Fruit fly (Drosophila melanogaster) whole organism, embryonic: Measurements from ENCODE around the gene IleRS-m.

Experiments used
- Atf3 ChIP-seq: fragments of 200-800 bp; sonication (Bioruptor generic); optimal IDR thresholded peaks from 3 replicates; lab custom pipeline; 2016; ENCODE audit warnings: missing biosample characterization, missing genetic modification characterization
- Awh ChIP-seq: fragments of 200-800 bp; sonication (Bioruptor generic); IDR thresholded peaks from 2 replicates; pipeline ENCODE4, ENCODE4 v1.3.6; 2022; ENCODE audit warnings: missing biosample characterization, missing genetic modification characterization
- B-H2 ChIP-seq: fragments of 200-800 bp; sonication (Bioruptor generic); optimal IDR thresholded peaks from 2 replicates; lab custom pipeline; 2018; ENCODE audit warnings: missing biosample characterization, mild to moderate bottlenecking, missing genetic modification characterization
- BtbVII ChIP-seq: fragments of 200-800 bp; sonication (Bioruptor generic); optimal IDR thresholded peaks from 3 replicates; lab custom pipeline; 2017; ENCODE audit warnings: missing biosample characterization, mild to moderate bottlenecking, missing genetic modification characterization
- CG10321 ChIP-seq: fragments of 200-800 bp; sonication (Bioruptor generic); IDR thresholded peaks from 2 replicates; pipeline ENCODE4 v1.3.6; 2022; ENCODE audit warnings: missing biosample characterization, missing genetic modification characterization
- CG11504 ChIP-seq: fragments of 200-800 bp; sonication (Bioruptor generic); optimal IDR thresholded peaks from 3 replicates; lab custom pipeline; 2019; ENCODE audit warnings: missing biosample characterization, mild to moderate bottlenecking, missing genetic modification characterization, moderate library complexity
- CG11695 ChIP-seq: fragments of 200-800 bp; sonication (Bioruptor generic); IDR thresholded peaks from 3 replicates; pipeline ENCODE4 v1.3.6; 2022; ENCODE audit warnings: missing biosample characterization, missing genetic modification characterization
- CG14667 ChIP-seq: fragments of 200-800 bp; sonication (Bioruptor generic); IDR thresholded peaks from 2 replicates; pipeline ENCODE4 v1.3.6; 2022; ENCODE audit warnings: missing biosample characterization, missing genetic modification characterization
- CG14710 ChIP-seq: fragments of 200-800 bp; sonication (Bioruptor generic); optimal IDR thresholded peaks from 3 replicates; lab custom pipeline; 2019; ENCODE audit warnings: missing biosample characterization, mild to moderate bottlenecking, missing genetic modification characterization, moderate library complexity
- CG15696 ChIP-seq: fragments of 200-800 bp; sonication (Bioruptor generic); optimal IDR thresholded peaks from 2 replicates; lab custom pipeline; 2019; ENCODE audit warnings: missing biosample characterization, mild to moderate bottlenecking, missing genetic modification characterization, moderate library complexity
- CG1647 ChIP-seq: fragments of 200-800 bp; sonication (Bioruptor generic); optimal IDR thresholded peaks from 3 replicates; lab custom pipeline; 2016; ENCODE audit warnings: missing biosample characterization, missing genetic modification characterization
- CG16779 ChIP-seq: fragments of 200-800 bp; sonication (Bioruptor generic); IDR thresholded peaks from 2 replicates; pipeline ENCODE4 v1.3.6; 2022; ENCODE audit warnings: missing biosample characterization, missing genetic modification characterization
- CG2129 ChIP-seq: fragments of 200-800 bp; sonication (Bioruptor generic); IDR thresholded peaks from 2 replicates; pipeline ENCODE4 v1.3.6; 2022; ENCODE audit warnings: missing biosample characterization, missing genetic modification characterization; ENCODE audit not compliant: partially characterized antibody
- CG2202 ChIP-seq: fragments of 200-800 bp; sonication (Bioruptor generic); optimal IDR thresholded peaks from 2 replicates; lab custom pipeline; 2018; ENCODE audit warnings: missing biosample characterization, mild to moderate bottlenecking, missing genetic modification characterization
- CG30403 ChIP-seq: fragments of 200-800 bp; sonication (Bioruptor generic); optimal IDR thresholded peaks from 3 replicates; lab custom pipeline; 2016; ENCODE audit warnings: missing biosample characterization, missing genetic modification characterization
- CG3847 ChIP-seq: fragments of 200-800 bp; sonication (Bioruptor generic); IDR thresholded peaks from 2 replicates; pipeline ENCODE4 v1.3.6; 2022; ENCODE audit warnings: missing biosample characterization, missing genetic modification characterization
- CG4707 ChIP-seq: fragments of 200-800 bp; sonication (Bioruptor generic); optimal IDR thresholded peaks from 2 replicates; lab custom pipeline; 2018; ENCODE audit warnings: missing biosample characterization, mild to moderate bottlenecking, missing genetic modification characterization, moderate library complexity
- CG4730 ChIP-seq: fragments of 200-800 bp; sonication (Bioruptor generic); IDR thresholded peaks from 2 replicates; pipeline ENCODE4 v1.3.6; 2022; ENCODE audit warnings: missing biosample characterization, missing genetic modification characterization
- CTCF ChIP-seq: fragments of 200-800 bp; sonication (Bioruptor generic); optimal IDR thresholded peaks from 2 replicates; lab custom pipeline; 2017; ENCODE audit warnings: missing biosample characterization, mild to moderate bottlenecking, missing genetic modification characterization, moderate library complexity
- Dref ChIP-seq: fragments of 200-800 bp; sonication (Bioruptor generic); IDR thresholded peaks from 2 replicates; pipeline ENCODE4 v1.3.6; 2022; ENCODE audit warnings: missing biosample characterization, missing genetic modification characterization
- Ets65A ChIP-seq: fragments of 200-800 bp; sonication (Bioruptor generic); peaks from one replicate; lab custom pipeline; 2016; ENCODE audit warnings: missing biosample characterization, missing genetic modification characterization
- Gug ChIP-seq: fragments of 200-800 bp; sonication (Bioruptor generic); IDR thresholded peaks from 4 replicates; pipeline ENCODE4 v1.3.6; 2022; ENCODE audit warnings: missing biosample characterization, missing genetic modification characterization
- Hr51 ChIP-seq, 2 experiments: fragments of 200-800 bp; sonication (Bioruptor generic); optimal IDR thresholded peaks; 2 replicates in 1 of 2; 3 replicates in 1 of 2; lab custom pipeline; 2016 to 2018; ENCODE audit warnings: missing biosample characterization in 2 of 2, missing genetic modification characterization in 2 of 2, mild to moderate bottlenecking in 1 of 2, moderate library complexity in 1 of 2
- Lhr ChIP-seq: fragments of 200-800 bp; sonication (Bioruptor generic); optimal IDR thresholded peaks from 3 replicates; lab custom pipeline; 2017; ENCODE audit warnings: mild to moderate bottlenecking, missing biosample characterization, missing genetic modification reagents, missing genetic modification characterization
- Lim3 ChIP-seq: fragments of 200-800 bp; sonication (Bioruptor generic); IDR thresholded peaks from 2 replicates; pipeline ENCODE4 v1.3.6; 2022; ENCODE audit warnings: missing biosample characterization, missing genetic modification characterization
- MBD-R2 ChIP-seq: fragments of 200-800 bp; sonication (Bioruptor generic); IDR thresholded peaks from 2 replicates; pipeline ENCODE4 v1.3.6; 2022; ENCODE audit warnings: missing biosample characterization, missing genetic modification characterization
- Nf-YA ChIP-seq: fragments of 200-800 bp; sonication (Bioruptor generic); IDR thresholded peaks from 2 replicates; pipeline ENCODE4 v1.3.6; 2022; ENCODE audit warnings: missing biosample characterization, missing genetic modification characterization
- Opbp ChIP-seq: fragments of 200-800 bp; sonication (Bioruptor generic); IDR thresholded peaks from 3 replicates; pipeline ENCODE4 v1.3.6; 2022; ENCODE audit warnings: missing biosample characterization, missing genetic modification characterization; ENCODE audit not compliant: partially characterized antibody
- Optix ChIP-seq: fragments of 200-800 bp; sonication (Bioruptor generic); IDR thresholded peaks from 3 replicates; pipeline ENCODE4 v1.3.6; 2022; ENCODE audit warnings: missing biosample characterization, missing genetic modification characterization
- Sox100B ChIP-seq: fragments of 200-800 bp; sonication (Bioruptor generic); optimal IDR thresholded peaks from 3 replicates; lab custom pipeline; 2018; ENCODE audit warnings: missing biosample characterization, mild to moderate bottlenecking, missing genetic modification characterization
- Sox102F ChIP-seq: fragments of 200-800 bp; sonication (Bioruptor generic); optimal IDR thresholded peaks from 2 replicates; lab custom pipeline; 2018; ENCODE audit warnings: missing biosample characterization, mild to moderate bottlenecking, missing genetic modification characterization, moderate library complexity
- Ssrp ChIP-seq: fragments of 200-800 bp; sonication (Bioruptor generic); optimal IDR thresholded peaks from 2 replicates; lab custom pipeline; 2018; ENCODE audit warnings: missing biosample characterization, mild to moderate bottlenecking, missing genetic modification characterization, moderate library complexity
- Tbp ChIP-seq: fragments of >200 bp; optimal IDR thresholded peaks from 2 replicates; lab custom pipeline; 2018; ENCODE audit warnings: missing biosample characterization, missing genetic modification characterization
- bigmax ChIP-seq: fragments of 200-800 bp; sonication (Bioruptor generic); optimal IDR thresholded peaks from 2 replicates; lab custom pipeline; 2018; ENCODE audit warnings: missing biosample characterization, mild to moderate bottlenecking, missing genetic modification characterization
- cg ChIP-seq: fragments of 200-800 bp; sonication (Bioruptor generic); optimal IDR thresholded peaks from 3 replicates; lab custom pipeline; 2019; ENCODE audit warnings: missing biosample characterization, mild to moderate bottlenecking, missing genetic modification characterization, moderate library complexity
- croc ChIP-seq: fragments of 200-800 bp; sonication (Bioruptor generic); conservative IDR thresholded peaks from 3 replicates; pipeline ENCODE4 v1.3.6; 2022; ENCODE audit warnings: missing biosample characterization, missing genetic modification characterization
- en ChIP-seq: fragments of 200-800 bp; sonication (Bioruptor generic); optimal IDR thresholded peaks from 2 replicates; lab custom pipeline; 2016; ENCODE audit warnings: missing biosample characterization, missing genetic modification characterization
- ewg ChIP-seq: fragments of 200-800 bp; sonication (Bioruptor generic); optimal IDR thresholded peaks from 3 replicates; lab custom pipeline; 2017; ENCODE audit warnings: mild to moderate bottlenecking, missing biosample characterization, missing genetic modification reagents, missing genetic modification characterization
- gcm ChIP-seq: fragments of 200-800 bp; sonication (Bioruptor generic); optimal IDR thresholded peaks from 2 replicates; lab custom pipeline; 2019; ENCODE audit warnings: missing biosample characterization, mild to moderate bottlenecking, missing genetic modification characterization, moderate library complexity
- ken ChIP-seq: fragments of 200-800 bp; sonication (Bioruptor generic); IDR thresholded peaks from 3 replicates; pipeline ENCODE4 v1.3.6; 2022; ENCODE audit warnings: missing biosample characterization, missing genetic modification characterization
- lola ChIP-seq, 3 experiments: fragments of >200 bp in 2 of 3; fragments of 200-800 bp in 1 of 3; sonication (Bioruptor generic) in 1 of 3; optimal IDR thresholded peaks; 2 replicates each; lab custom pipeline; 2017 to 2019; ENCODE audit warnings: missing biosample characterization in 3 of 3, missing genetic modification characterization in 3 of 3, mild to moderate bottlenecking in 1 of 3, moderate library complexity in 1 of 3
- org-1 ChIP-seq: fragments of 200-800 bp; sonication (Bioruptor generic); optimal IDR thresholded peaks from 2 replicates; lab custom pipeline; 2017; ENCODE audit warnings: missing biosample characterization, missing genetic modification characterization
- pan ChIP-seq, 4 experiments: fragments of >200 bp in 3 of 4; fragments of 200-800 bp in 1 of 4; sonication (Bioruptor generic) in 1 of 4; optimal IDR thresholded peaks in 3 of 4; IDR thresholded peaks in 1 of 4; 2 replicates each; pipeline versions ENCODE4 v1.3.6 to Lab custom; 2017 to 2022; ENCODE audit warnings: missing biosample characterization in 2 of 4, missing genetic modification characterization in 2 of 4, mixed read lengths in 1 of 4
- sqz ChIP-seq: fragments of 200-800 bp; sonication (Bioruptor generic); optimal IDR thresholded peaks from 3 replicates; lab custom pipeline; 2018; ENCODE audit warnings: missing biosample characterization, mild to moderate bottlenecking, missing genetic modification characterization
- stwl ChIP-seq: fragments of 200-800 bp; sonication (Bioruptor generic); optimal IDR thresholded peaks from 3 replicates; lab custom pipeline; 2018; ENCODE audit warnings: missing biosample characterization, mild to moderate bottlenecking, missing genetic modification characterization, moderate library complexity
- tgo ChIP-seq: fragments of 200-800 bp; sonication (Bioruptor generic); IDR thresholded peaks from 3 replicates; pipeline ENCODE4 v1.3.6; 2022; ENCODE audit warnings: missing biosample characterization, missing genetic modification characterization
- zf30C ChIP-seq: fragments of 200-800 bp; sonication (Bioruptor generic); optimal IDR thresholded peaks from 3 replicates; lab custom pipeline; 2018; ENCODE audit warnings: missing biosample characterization, mild to moderate bottlenecking, missing genetic modification characterization
- zfh1 ChIP-seq: fragments of 200-800 bp; sonication (Bioruptor generic); IDR thresholded peaks from 3 replicates; pipeline ENCODE4 v1.3.6; 2022; ENCODE audit warnings: missing biosample characterization, missing genetic modification characterization

Gene IleRS-m

DNA sequence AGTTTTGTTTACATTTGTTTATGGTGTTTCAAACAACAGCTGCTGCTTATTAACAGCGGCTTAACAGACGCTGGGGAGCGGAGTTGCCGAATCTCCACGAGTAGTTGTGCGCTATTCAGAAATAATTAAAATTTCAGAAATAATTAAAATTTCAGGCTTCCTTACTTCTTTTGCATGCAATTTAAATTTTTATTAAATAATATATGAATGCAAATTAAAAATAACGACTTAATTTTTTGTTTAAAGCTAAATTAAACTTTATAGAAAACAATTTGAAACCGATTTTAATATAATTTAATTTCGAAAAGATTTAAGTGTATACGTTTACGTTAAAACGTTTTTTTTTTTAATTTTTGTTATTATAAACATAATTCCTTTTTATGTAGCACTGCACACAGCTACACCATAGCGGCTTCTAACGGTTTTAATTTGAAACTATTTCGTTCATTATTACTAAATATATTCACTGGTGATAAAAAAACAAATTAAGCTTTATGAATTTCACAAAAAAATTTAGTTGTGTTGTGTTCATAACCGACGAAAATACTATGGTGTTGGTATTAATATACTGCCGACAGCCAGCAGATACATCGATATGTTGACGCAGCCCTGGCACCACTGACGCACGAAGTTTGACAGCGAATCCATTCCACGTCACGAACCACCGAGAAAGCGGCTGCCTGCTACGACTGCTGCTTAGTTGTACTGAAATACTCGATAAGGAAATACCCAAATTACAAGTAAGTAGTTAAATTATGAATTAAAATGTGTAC is 29.1 kb downstream of the IleRS-m start, which contains the start of gene SsRbeta (continued):
- TF ChIP-seq Awh (GFP tag; lab: Robert Waterston, UW) (peak; percentile 76), tgo (GFP tag; lab: Robert Waterston, UW) (peak; percentile 49), MBD-R2 (GFP tag; lab: Robert Waterston, UW) (peak; percentile 53), CG10321 (GFP tag; lab: Robert Waterston, UW) (peak; percentile 31; the same call in 1 of the 2 replicates), lola (GFP tag; optimal IDR thresholded peaks at IDR 0.05; lab: Kevin White, UChicago) (peak in 1 of 3 experiments; percentile 32), ewg (GFP tag; lab: Kevin White, UChicago) (peak; percentile 36), Lhr (GFP tag; lab: Kevin White, UChicago) (peak; percentile 18), Sox102F (peak; percentile 51), cg (GFP tag; lab: Kevin White, UChicago) (no peak), gcm (no peak), CG15696 (tag; lab: Kevin White, UChicago) (peak; percentile 48), CG2129 (GFP tag; lab: Robert Waterston, UW) (peak; percentile 36), Ets65A (GFP tag; lab: Kevin White, UChicago) (peak; percentile 89), org-1 (GFP tag; lab: Kevin White, UChicago) (peak; percentile 1), CG16779 (peak; percentile 46; the same call in 1 of the 2 replicates), Dref (GFP tag; lab: Robert Waterston, UW) (peak; percentile 72), sqz (GFP tag; lab: Kevin White, UChicago) (peak; percentile 53), croc (GFP tag; lab: Robert Waterston, UW) (no peak), CG1647 (GFP tag; lab: Kevin White, UChicago) (no peak), zf30C (no peak), en (GFP tag; lab: Kevin White, UChicago) (no peak), CG2202 (no peak), CG3847 (GFP tag; lab: Robert Waterston, UW) (peak; percentile 23; the same call in 1 of the 2 replicates), Lim3 (no peak), Hr51 (GFP tag; optimal IDR thresholded peaks at IDR 0.05; lab: Kevin White, UChicago) (peak; percentile 3 to 57), pan (optimal IDR thresholded peaks at IDR 0.05; lab: Kevin White, UChicago) (no peak), pan (GFP tag; optimal IDR thresholded peaks at IDR 0.05 in 1 of 2, IDR thresholded peaks at IDR 0.05 in 1 of 2) (peak in 1 of 2 experiments; percentile 66), CG30403 (peak; percentile 55), Gug (GFP tag; lab: Robert Waterston, UW) (peak; percentile 71), bigmax (GFP tag; lab: Kevin White, UChicago) (peak; percentile 17), Tbp (GFP tag; lab: Kevin White, UChicago) (peak; percentile 33), Atf3 (GFP tag; lab: Kevin White, UChicago) (peak; percentile 2), CG11695 (GFP tag; lab: Robert Waterston, UW) (peak; percentile 60; the same call in 2 of the 3 replicates), CTCF (GFP tag; lab: Kevin White, UChicago) (peak; percentile 3), CG4707 (peak; percentile 41), zfh1 (GFP tag; lab: Robert Waterston, UW) (peak; percentile 79), Optix (no peak), stwl (tag; lab: Kevin White, UChicago) (peak; percentile 61), Opbp (GFP tag; lab: Robert Waterston, UW) (peak; percentile 74), CG4730 (GFP tag; lab: Robert Waterston, UW) (peak; percentile 37), CG11504 (peak; percentile 43), CG14667 (GFP tag; lab: Robert Waterston, UW) (peak; percentile 23), Sox100B (GFP tag; lab: Kevin White, UChicago) (peak; percentile 34), Ssrp (tag; lab: Kevin White, UChicago) (peak; percentile 38), ken (peak; percentile 63; the same call in 2 of the 3 replicates), CG14710 (tag; lab: Kevin White, UChicago) (peak; percentile 40), B-H2 (GFP tag; lab: Kevin White, UChicago) (peak; percentile 29), Nf-YA (GFP tag; lab: Robert Waterston, UW) (0 out of 2 replicates have a peak, but pooled peaks have one; percentile 11), BtbVII (GFP tag; lab: Kevin White, UChicago) (peak; percentile 19)
